Fruit fly (Drosophila melanogaster) whole organism, embryonic: ENCODE results near the gene CG9628.

Source experiments
- Abd-B ChIP-seq: fragments of 200-800 bp; sonication (Bioruptor generic); optimal IDR thresholded peaks from 2 replicates; lab custom pipeline; 2018; ENCODE audit warnings: missing biosample characterization, mild to moderate bottlenecking, missing genetic modification characterization, moderate library complexity
- cato ChIP-seq: fragments of 200-800 bp; sonication (Bioruptor generic); optimal IDR thresholded peaks from 2 replicates; lab custom pipeline; 2016; ENCODE audit warnings: missing biosample characterization, missing genetic modification characterization, borderline replicate concordance

dm6 chr3L:14599503-14599902 lies 23.1 kb upstream of the CG9628 start, which contains the start of gene HGTX:
- TF ChIP-seq Abd-B (no peak), cato (GFP tag; lab: Kevin White, UChicago) (no peak)
